Fruit fly (Drosophila melanogaster) Kc167 (cell line): ENCODE data around the gene HipHop.

ENCODE experiments used
- Myc ChIP-seq: fragments of >200 bp; optimal IDR thresholded peaks from 2 replicates; lab custom pipeline; 2017; ENCODE audit warnings: missing external identifiers
- insv ChIP-seq: fragments of >200 bp; optimal IDR thresholded peaks from 3 replicates; lab custom pipeline; 2018; ENCODE audit warnings: missing external identifiers
- psq ChIP-seq: fragments of >200 bp; optimal IDR thresholded peaks from 2 replicates; lab custom pipeline; 2017; ENCODE audit warnings: missing external identifiers
- ttk ChIP-seq: sonication (Bioruptor generic); optimal IDR thresholded peaks from 2 replicates; lab custom pipeline; 2017; ENCODE audit warnings: missing external identifiers

DNA sequence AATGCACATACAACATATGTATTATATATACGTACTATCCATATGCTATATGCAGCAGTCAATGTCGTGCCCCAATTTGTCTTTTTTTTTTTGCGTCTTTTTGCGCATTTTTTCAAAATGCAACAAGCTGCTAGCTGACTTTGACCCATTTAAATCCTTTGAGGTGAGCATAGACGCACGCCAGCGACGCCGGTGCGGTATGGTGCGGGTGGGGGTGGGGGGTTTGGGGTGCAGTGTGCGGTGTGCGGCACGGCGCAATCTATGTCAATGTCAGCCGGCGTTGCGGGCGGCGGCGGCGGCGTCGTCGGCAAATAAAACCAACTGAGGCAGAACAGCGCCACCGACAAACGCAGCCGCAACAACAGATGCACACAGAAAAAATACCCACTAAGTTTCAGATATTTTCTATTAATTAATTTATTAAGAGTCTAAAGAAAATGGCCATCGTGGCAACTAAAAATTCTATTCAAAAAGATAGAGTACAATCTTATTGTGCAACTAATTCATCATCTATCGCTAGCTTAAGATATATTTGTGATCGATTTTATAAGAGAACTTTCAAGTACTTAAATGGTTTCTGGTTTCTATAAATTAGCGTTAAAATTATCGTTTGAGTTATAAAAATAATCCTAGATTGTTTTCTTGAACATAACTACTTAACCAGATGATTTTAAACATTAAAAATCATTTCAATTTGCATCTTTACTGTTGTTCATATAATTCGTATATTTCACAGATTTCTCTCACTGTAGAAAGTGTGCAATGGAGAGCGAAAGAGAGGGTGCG lies 25.7 kb upstream of the HipHop start:
- TF ChIP-seq insv (no peak), ttk (lab: Kevin White, UChicago) (no peak), Myc (lab: Kevin White, UChicago) (no peak), psq (no peak)
